Fruit fly (Drosophila melanogaster) whole organism, embryonic: ENCODE data around the gene CG14339.
A peak's percentile ranks its signal among the peaks of the same experiment; 100 is the strongest.

Experiments
- ATbp ChIP-seq: fragments of 200-800 bp; sonication (Bioruptor generic); optimal IDR thresholded peaks from 2 replicates; lab custom pipeline; 2017; ENCODE audit warnings: missing biosample characterization, mild to moderate bottlenecking, missing genetic modification characterization, missing genetic modification reagents
- Bdp1 ChIP-seq: fragments of 200-800 bp; sonication (Bioruptor generic); optimal IDR thresholded peaks from 3 replicates; lab custom pipeline; 2016; ENCODE audit warnings: missing biosample characterization, missing genetic modification characterization
- CG10274 ChIP-seq: fragments of 200-800 bp; sonication (Bioruptor generic); optimal IDR thresholded peaks from 3 replicates; lab custom pipeline; 2017; ENCODE audit warnings: missing biosample characterization, mild to moderate bottlenecking, missing genetic modification characterization
- CG10959 ChIP-seq: fragments of 200-800 bp; sonication (Bioruptor generic); IDR thresholded peaks from 2 replicates; pipeline ENCODE4 v1.3.6; 2022; ENCODE audit warnings: missing biosample characterization, missing genetic modification characterization
- CG12299 ChIP-seq: fragments of 200-800 bp; sonication (Bioruptor generic); optimal IDR thresholded peaks from 2 replicates; lab custom pipeline; 2018; ENCODE audit warnings: missing biosample characterization, mild to moderate bottlenecking, missing genetic modification characterization
- CG12659 ChIP-seq: fragments of 200-800 bp; sonication (Bioruptor generic); optimal IDR thresholded peaks from 3 replicates; lab custom pipeline; 2017; ENCODE audit warnings: mild to moderate bottlenecking, missing biosample characterization, missing genetic modification reagents, missing genetic modification characterization
- CG13296 ChIP-seq: fragments of 200-800 bp; sonication (Bioruptor generic); optimal IDR thresholded peaks from 3 replicates; lab custom pipeline; 2018; ENCODE audit warnings: missing biosample characterization, mild to moderate bottlenecking, missing genetic modification characterization
- CG14667 ChIP-seq: fragments of 200-800 bp; sonication (Bioruptor generic); IDR thresholded peaks from 2 replicates; pipeline ENCODE4 v1.3.6; 2022; ENCODE audit warnings: missing biosample characterization, missing genetic modification characterization
- CG14965 ChIP-seq: fragments of 200-800 bp; sonication (Bioruptor generic); optimal IDR thresholded peaks from 2 replicates; lab custom pipeline; 2016; ENCODE audit warnings: missing biosample characterization, missing genetic modification characterization, borderline replicate concordance
- CG1647 ChIP-seq: fragments of 200-800 bp; sonication (Bioruptor generic); optimal IDR thresholded peaks from 3 replicates; lab custom pipeline; 2016; ENCODE audit warnings: missing biosample characterization, missing genetic modification characterization
- CG16813 ChIP-seq: fragments of 200-800 bp; sonication (Bioruptor generic); IDR thresholded peaks from 3 replicates; pipeline ENCODE4 v1.3.6; 2022; ENCODE audit warnings: missing biosample characterization, missing genetic modification characterization; ENCODE audit not compliant: partially characterized antibody
- CG31224 ChIP-seq: fragments of 200-800 bp; sonication (Bioruptor generic); IDR thresholded peaks from 2 replicates; pipeline ENCODE4 v1.3.6; 2022; ENCODE audit warnings: missing biosample characterization, missing genetic modification characterization
- CG32532 ChIP-seq: fragments of 200-800 bp; sonication (Bioruptor generic); IDR thresholded peaks from 2 replicates; pipeline ENCODE4 v1.3.6; 2022; ENCODE audit warnings: missing biosample characterization, missing genetic modification characterization
- CG32767 ChIP-seq: fragments of 200-800 bp; sonication (Bioruptor generic); IDR thresholded peaks from 2 replicates; pipeline ENCODE4 v1.3.6; 2022; ENCODE audit warnings: missing biosample characterization, missing genetic modification characterization
- CG33213 ChIP-seq: fragments of 200-800 bp; sonication (Bioruptor generic); optimal IDR thresholded peaks from 3 replicates; lab custom pipeline; 2016; ENCODE audit warnings: missing biosample characterization, missing genetic modification characterization
- CG3847 ChIP-seq: fragments of 200-800 bp; sonication (Bioruptor generic); IDR thresholded peaks from 2 replicates; pipeline ENCODE4 v1.3.6; 2022; ENCODE audit warnings: missing biosample characterization, missing genetic modification characterization
- CG43689 ChIP-seq: fragments of 200-800 bp; sonication (Bioruptor generic); IDR thresholded peaks from 2 replicates; pipeline ENCODE4 v1.3.6; 2022; ENCODE audit warnings: missing biosample characterization, missing genetic modification characterization
- CG8359 ChIP-seq: fragments of 200-800 bp; sonication (Bioruptor generic); optimal IDR thresholded peaks from 2 replicates; lab custom pipeline; 2017; ENCODE audit warnings: missing biosample characterization, mild to moderate bottlenecking, missing genetic modification characterization, borderline replicate concordance
- CG9609 ChIP-seq: fragments of 200-800 bp; sonication (Bioruptor generic); optimal IDR thresholded peaks from 3 replicates; lab custom pipeline; 2016; ENCODE audit warnings: missing biosample characterization, missing genetic modification characterization
- CG9932 ChIP-seq: fragments of 200-800 bp; sonication (Bioruptor generic); IDR thresholded peaks from 2 replicates; pipeline ENCODE4 v1.3.6; 2022; ENCODE audit warnings: missing biosample characterization, missing genetic modification characterization
- CoRest ChIP-seq: fragments of 200-800 bp; sonication (Bioruptor generic); optimal IDR thresholded peaks from 3 replicates; lab custom pipeline; 2018; ENCODE audit warnings: missing biosample characterization, mild to moderate bottlenecking, missing genetic modification characterization, moderate library complexity
- D19B ChIP-seq: fragments of 200-800 bp; sonication (Bioruptor generic); optimal IDR thresholded peaks from 2 replicates; lab custom pipeline; 2017; ENCODE audit warnings: missing biosample characterization, mild to moderate bottlenecking, missing genetic modification characterization
- Hand ChIP-seq: fragments of 200-800 bp; sonication (Bioruptor generic); optimal IDR thresholded peaks from 2 replicates; lab custom pipeline; 2017; ENCODE audit warnings: mild to moderate bottlenecking, missing biosample characterization, missing genetic modification reagents, missing genetic modification characterization
- Hey ChIP-seq: fragments of 200-800 bp; sonication (Bioruptor generic); optimal IDR thresholded peaks from 3 replicates; lab custom pipeline; 2018; ENCODE audit warnings: missing biosample characterization, mild to moderate bottlenecking, missing genetic modification characterization
- Hr51 ChIP-seq, 2 experiments: fragments of 200-800 bp; sonication (Bioruptor generic); optimal IDR thresholded peaks; 2 replicates in 1 of 2; 3 replicates in 1 of 2; lab custom pipeline; 2016 to 2018; ENCODE audit warnings: missing biosample characterization in 2 of 2, missing genetic modification characterization in 2 of 2, mild to moderate bottlenecking in 1 of 2, moderate library complexity in 1 of 2
- Lhr ChIP-seq: fragments of 200-800 bp; sonication (Bioruptor generic); optimal IDR thresholded peaks from 3 replicates; lab custom pipeline; 2017; ENCODE audit warnings: mild to moderate bottlenecking, missing biosample characterization, missing genetic modification reagents, missing genetic modification characterization
- Myb ChIP-seq: fragments of 200-800 bp; sonication (Bioruptor generic); optimal IDR thresholded peaks from 2 replicates; lab custom pipeline; 2016; ENCODE audit warnings: missing biosample characterization, missing genetic modification characterization
- NK7.1 ChIP-seq: fragments of 200-800 bp; sonication (Bioruptor generic); optimal IDR thresholded peaks from 3 replicates; lab custom pipeline; 2016; ENCODE audit warnings: missing biosample characterization, missing genetic modification characterization
- Opbp ChIP-seq: fragments of 200-800 bp; sonication (Bioruptor generic); IDR thresholded peaks from 3 replicates; pipeline ENCODE4 v1.3.6; 2022; ENCODE audit warnings: missing biosample characterization, missing genetic modification characterization; ENCODE audit not compliant: partially characterized antibody
- PHDP ChIP-seq: fragments of 200-800 bp; sonication (Bioruptor generic); optimal IDR thresholded peaks from 3 replicates; lab custom pipeline; 2018; ENCODE audit warnings: missing biosample characterization, mild to moderate bottlenecking, missing genetic modification characterization, moderate library complexity
- Scr ChIP-seq: fragments of 200-800 bp; sonication (Bioruptor generic); IDR thresholded peaks from 2 replicates; pipeline ENCODE4 v1.3.6; 2022; ENCODE audit warnings: missing biosample characterization, missing genetic modification characterization; ENCODE audit not compliant: partially characterized antibody
- Sry-δ ChIP-seq: fragments of 200-800 bp; sonication (Bioruptor generic); optimal IDR thresholded peaks from 2 replicates; lab custom pipeline; 2016; ENCODE audit warnings: missing biosample characterization, missing genetic modification characterization
- Taf1 ChIP-seq: fragments of 200-800 bp; sonication (Bioruptor generic); IDR thresholded peaks from 2 replicates; pipeline ENCODE4 v1.3.6; 2022; ENCODE audit warnings: missing biosample characterization, missing genetic modification characterization
- abd-A ChIP-seq: fragments of 200-800 bp; sonication (Bioruptor generic); optimal IDR thresholded peaks from 3 replicates; lab custom pipeline; 2019; ENCODE audit warnings: missing biosample characterization, mild to moderate bottlenecking, missing genetic modification characterization, moderate library complexity
- dmrt99B ChIP-seq: fragments of 200-800 bp; sonication (Bioruptor generic); optimal IDR thresholded peaks from 2 replicates; lab custom pipeline; 2018; ENCODE audit warnings: missing biosample characterization, mild to moderate bottlenecking, missing genetic modification characterization, moderate library complexity
- ems ChIP-seq: fragments of 200-800 bp; sonication (Bioruptor generic); optimal IDR thresholded peaks from 3 replicates; lab custom pipeline; 2016; ENCODE audit warnings: missing biosample characterization, missing genetic modification characterization
- en ChIP-seq: fragments of 200-800 bp; sonication (Bioruptor generic); optimal IDR thresholded peaks from 2 replicates; lab custom pipeline; 2016; ENCODE audit warnings: missing biosample characterization, missing genetic modification characterization
- esg ChIP-seq: fragments of 200-800 bp; sonication (Bioruptor generic); conservative IDR thresholded peaks from 2 replicates; pipeline ENCODE4 v1.3.6; 2022; ENCODE audit warnings: missing biosample characterization, missing genetic modification characterization
- hbn ChIP-seq: fragments of 200-800 bp; sonication (Bioruptor generic); IDR thresholded peaks from 2 replicates; pipeline ENCODE4 v1.3.6; 2022; ENCODE audit warnings: missing biosample characterization, missing genetic modification characterization; ENCODE audit not compliant: partially characterized antibody
- her ChIP-seq: fragments of 200-800 bp; sonication (Bioruptor generic); optimal IDR thresholded peaks from 2 replicates; lab custom pipeline; 2016; ENCODE audit warnings: missing biosample characterization, missing genetic modification characterization
- kay ChIP-seq: fragments of 200-800 bp; sonication (Bioruptor generic); optimal IDR thresholded peaks from 2 replicates; lab custom pipeline; 2016; ENCODE audit warnings: missing biosample characterization, missing genetic modification characterization
- kni ChIP-seq: fragments of 200-800 bp; sonication (Bioruptor generic); optimal IDR thresholded peaks from 3 replicates; lab custom pipeline; 2017; ENCODE audit warnings: mild to moderate bottlenecking, missing biosample characterization, missing genetic modification reagents, missing genetic modification characterization
- luna ChIP-seq: fragments of 200-800 bp; sonication (Bioruptor generic); optimal IDR thresholded peaks from 2 replicates; lab custom pipeline; 2016; ENCODE audit warnings: missing biosample characterization, missing genetic modification characterization
- mirr ChIP-seq: fragments of 200-800 bp; sonication (Bioruptor generic); optimal IDR thresholded peaks from 3 replicates; lab custom pipeline; 2018; ENCODE audit warnings: missing biosample characterization, mild to moderate bottlenecking, missing genetic modification characterization
- nmo ChIP-seq: fragments of 200-800 bp; sonication (Bioruptor generic); optimal IDR thresholded peaks from 2 replicates; lab custom pipeline; 2018; ENCODE audit warnings: missing biosample characterization, mild to moderate bottlenecking, missing genetic modification characterization, moderate library complexity
- oc ChIP-seq: fragments of 200-800 bp; sonication (Bioruptor generic); optimal IDR thresholded peaks from 2 replicates; lab custom pipeline; 2018; ENCODE audit warnings: missing biosample characterization, mild to moderate bottlenecking, missing genetic modification characterization, moderate library complexity
- pita ChIP-seq: fragments of 200-800 bp; sonication (Bioruptor generic); optimal IDR thresholded peaks from 2 replicates; lab custom pipeline; 2017; ENCODE audit warnings: missing biosample characterization, mild to moderate bottlenecking, missing genetic modification characterization
- seq ChIP-seq: fragments of 200-800 bp; sonication (Bioruptor generic); IDR thresholded peaks from 2 replicates; pipeline ENCODE4 v1.3.6; 2022; ENCODE audit warnings: missing biosample characterization, missing genetic modification characterization
- sqz ChIP-seq: fragments of 200-800 bp; sonication (Bioruptor generic); optimal IDR thresholded peaks from 3 replicates; lab custom pipeline; 2018; ENCODE audit warnings: missing biosample characterization, mild to moderate bottlenecking, missing genetic modification characterization
- ssp ChIP-seq: fragments of 200-800 bp; sonication (Bioruptor generic); IDR thresholded peaks from 2 replicates; pipeline ENCODE4 v1.3.6; 2022; ENCODE audit warnings: missing biosample characterization, missing genetic modification characterization
- unpg ChIP-seq: fragments of 200-800 bp; sonication (Bioruptor generic); optimal IDR thresholded peaks from 3 replicates; lab custom pipeline; 2018; ENCODE audit warnings: missing biosample characterization, mild to moderate bottlenecking, missing genetic modification characterization, moderate library complexity

The CG14339 gene

DNA sequence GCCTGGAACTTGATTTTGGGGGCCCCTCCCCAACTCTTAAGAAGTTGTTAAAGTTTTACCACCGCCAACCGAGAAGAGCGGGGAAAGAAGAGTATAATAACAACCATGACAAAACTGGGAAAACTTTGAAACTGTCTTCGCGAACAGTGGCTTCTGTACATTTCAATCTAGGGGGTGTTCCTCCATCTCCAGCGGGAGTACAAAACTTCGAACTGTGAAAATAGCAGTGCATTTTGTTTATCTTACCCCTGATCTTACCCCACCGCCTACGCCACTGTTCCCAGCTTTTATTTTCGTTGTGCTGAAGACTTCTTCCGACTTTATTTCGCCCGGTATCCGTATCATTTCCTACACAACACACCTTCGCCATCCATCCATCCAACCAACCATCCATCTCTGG lies 37.4 kb upstream of the CG14339 start (continued):
- TF ChIP-seq Sry-δ (GFP tag; lab: Kevin White, UChicago) (no peak), CG10274 (GFP tag; lab: Kevin White, UChicago) (no peak), ATbp (peak; percentile 25), CG32532 (GFP tag; lab: Robert Waterston, UW) (peak; percentile 67), hbn (GFP tag; lab: Robert Waterston, UW) (no peak), sqz (GFP tag; lab: Kevin White, UChicago) (no peak), CG1647 (GFP tag; lab: Kevin White, UChicago) (no peak), Hr51 (GFP tag; optimal IDR thresholded peaks at IDR 0.05; lab: Kevin White, UChicago) (no peak), her (no peak), NK7.1 (GFP tag; lab: Kevin White, UChicago) (no peak), Myb (GFP tag; lab: Kevin White, UChicago) (no peak), dmrt99B (tag; lab: Kevin White, UChicago) (peak; percentile 20), D19B (GFP tag; lab: Kevin White, UChicago) (no peak), Scr (GFP tag; lab: Robert Waterston, UW) (no peak), seq (no peak), CG12299 (tag; lab: Kevin White, UChicago) (no peak), CG33213 (no peak), pita (no peak), CG14965 (GFP tag; lab: Kevin White, UChicago) (no peak), CG9609 (no peak), CG43689 (GFP tag; lab: Robert Waterston, UW) (0 out of 2 replicates have a peak, but pooled peaks have one; percentile 9), CG12659 (GFP tag; lab: Kevin White, UChicago) (no peak), nmo (GFP tag; lab: Kevin White, UChicago) (no peak), kni (GFP tag; lab: Kevin White, UChicago) (no peak), en (GFP tag; lab: Kevin White, UChicago) (no peak), kay (GFP tag; lab: Kevin White, UChicago) (no peak), unpg (GFP tag; lab: Kevin White, UChicago) (peak; percentile 29), CG16813 (GFP tag; lab: Robert Waterston, UW) (no peak), ems (GFP tag; lab: Kevin White, UChicago) (no peak), CG14667 (GFP tag; lab: Robert Waterston, UW) (no peak), PHDP (tag; lab: Kevin White, UChicago) (peak; percentile 11), mirr (GFP tag; lab: Kevin White, UChicago) (no peak), abd-A (tag; lab: Kevin White, UChicago) (no peak), CG3847 (GFP tag; lab: Robert Waterston, UW) (0 out of 2 replicates have a peak, but pooled peaks have one; percentile 45), CG13296 (GFP tag; lab: Kevin White, UChicago) (no peak), CG32767 (GFP tag; lab: Robert Waterston, UW) (no peak), CG8359 (GFP tag; lab: Kevin White, UChicago) (no peak), Opbp (GFP tag; lab: Robert Waterston, UW) (no peak), CG10959 (GFP tag; lab: Robert Waterston, UW) (no peak), Lhr (GFP tag; lab: Kevin White, UChicago) (no peak), Bdp1 (GFP tag; lab: Kevin White, UChicago) (no peak), CoRest (tag; lab: Kevin White, UChicago) (peak; percentile 5), ssp (GFP tag; lab: Robert Waterston, UW) (peak; percentile 21; the same call in 1 of the 2 replicates), oc (no peak), luna (GFP tag; lab: Kevin White, UChicago) (no peak), Taf1 (no peak), CG9932 (GFP tag; lab: Robert Waterston, UW) (peak; percentile 61), CG31224 (0 out of 2 replicates have a peak, but pooled peaks have one; percentile 7), esg (no peak), Hand (GFP tag; lab: Kevin White, UChicago) (no peak), Hey (no peak)
